Fruit fly (Drosophila melanogaster) whole organism, wandering third instar larva: ENCODE data around the gene Sp1.

Experiments used
- Abd-B ChIP-seq: fragments of >200 bp; optimal IDR thresholded peaks from 2 replicates; lab custom pipeline; 2017; ENCODE audit warnings: missing biosample characterization, missing genetic modification characterization
- CG32264 ChIP-seq: fragments of 200-800 bp; sonication (Bioruptor generic); optimal IDR thresholded peaks from 2 replicates; lab custom pipeline; 2016; ENCODE audit warnings: missing biosample characterization, missing genetic modification characterization
- CrebA ChIP-seq: fragments of 200-800 bp; sonication (Bioruptor generic); optimal IDR thresholded peaks from 2 replicates; lab custom pipeline; 2016; ENCODE audit warnings: missing biosample characterization, mild to moderate bottlenecking, missing genetic modification characterization, borderline replicate concordance
- Dfd ChIP-seq: fragments of >200 bp; optimal IDR thresholded peaks from 2 replicates; lab custom pipeline; 2017; ENCODE audit warnings: missing biosample characterization, missing genetic modification characterization
- Dif ChIP-seq: fragments of 200-275, 200-300 bp; sonication (Bioruptor generic); optimal IDR thresholded peaks from 2 replicates; lab custom pipeline; 2018; ENCODE audit warnings: missing biosample characterization, missing genetic modification characterization; ENCODE audit not compliant: partially characterized antibody
- GATAd ChIP-seq: sonication (Bioruptor generic); optimal IDR thresholded peaks from 2 replicates; lab custom pipeline; 2016; ENCODE audit warnings: missing biosample characterization, missing genetic modification characterization
- Hnf4 ChIP-seq: fragments of 200-800 bp; sonication (Bioruptor generic); optimal IDR thresholded peaks from 2 replicates; lab custom pipeline; 2016; ENCODE audit warnings: missing biosample characterization, mild to moderate bottlenecking, missing genetic modification characterization
- Hr78 ChIP-seq: fragments of >200 bp; optimal IDR thresholded peaks from 2 replicates; lab custom pipeline; 2017; ENCODE audit warnings: missing biosample characterization, missing genetic modification characterization
- Hr83 ChIP-seq: fragments of 200-300 bp; sonication (Bioruptor generic); optimal IDR thresholded peaks from 2 replicates; lab custom pipeline; 2016; ENCODE audit warnings: missing biosample characterization, mild to moderate bottlenecking, missing genetic modification characterization, moderate library complexity; ENCODE audit not compliant: poor library complexity, severe bottlenecking
- Jra ChIP-seq: sonication (Bioruptor generic); optimal IDR thresholded peaks from 2 replicates; lab custom pipeline; 2016; ENCODE audit warnings: missing biosample characterization, missing genetic modification characterization
- Mio ChIP-seq: sonication (Bioruptor generic); optimal IDR thresholded peaks from 2 replicates; lab custom pipeline; 2016; ENCODE audit warnings: missing biosample characterization, missing genetic modification characterization
- N ChIP-seq: fragments of >200 bp; optimal IDR thresholded peaks from 2 replicates; lab custom pipeline; 2018; ENCODE audit warnings: missing biosample characterization, missing external identifiers, missing genetic modification characterization
- OdsH ChIP-seq: fragments of 200-800 bp; sonication (Bioruptor generic); optimal IDR thresholded peaks from 2 replicates; lab custom pipeline; 2016; ENCODE audit warnings: missing biosample characterization, mild to moderate bottlenecking, missing genetic modification characterization
- Rel ChIP-seq, 2 experiments: fragments of 200-800 bp; sonication (Bioruptor generic) in 1 of 2; optimal IDR thresholded peaks; 2 replicates in 1 of 2; 3 replicates in 1 of 2; lab custom pipeline; 2016 to 2019; ENCODE audit warnings: mild to moderate bottlenecking in 2 of 2, missing biosample characterization in 2 of 2, missing genetic modification characterization in 2 of 2, moderate library complexity in 1 of 2
- Sp1 ChIP-seq: fragments of 200-800 bp; sonication (Bioruptor generic); optimal IDR thresholded peaks from 3 replicates; lab custom pipeline; 2019; ENCODE audit warnings: missing biosample characterization, mild to moderate bottlenecking, missing genetic modification characterization, moderate library complexity
- Vsx2 ChIP-seq: fragments of 200-300, 225-300 bp; sonication (Bioruptor generic); optimal IDR thresholded peaks from 2 replicates; lab custom pipeline; 2018; ENCODE audit warnings: missing biosample characterization, missing genetic modification characterization; ENCODE audit not compliant: partially characterized antibody
- br ChIP-seq: fragments of 200-800 bp; sonication (Bioruptor generic); optimal IDR thresholded peaks from 2 replicates; lab custom pipeline; 2016; ENCODE audit warnings: missing biosample characterization, missing genetic modification characterization
- brk ChIP-seq: fragments of 200-800 bp; sonication (Bioruptor generic); optimal IDR thresholded peaks from 2 replicates; lab custom pipeline; 2016; ENCODE audit warnings: missing biosample characterization, mild to moderate bottlenecking, missing genetic modification characterization
- dmrt93B ChIP-seq: fragments of 200-800 bp; sonication (Bioruptor generic); optimal IDR thresholded peaks from 2 replicates; lab custom pipeline; 2018; ENCODE audit warnings: missing biosample characterization, mild to moderate bottlenecking, missing genetic modification characterization
- ey ChIP-seq: fragments of 200-800 bp; sonication (Bioruptor generic); optimal IDR thresholded peaks from 2 replicates; lab custom pipeline; 2016; ENCODE audit warnings: missing biosample characterization, missing genetic modification characterization
- foxo ChIP-seq, 2 experiments: fragments of 200-800 bp; sonication (Bioruptor generic); optimal IDR thresholded peaks; 2 replicates in 1 of 2; 3 replicates in 1 of 2; lab custom pipeline; 2016 to 2017; ENCODE audit warnings: missing biosample characterization in 2 of 2, missing genetic modification characterization in 2 of 2
- fru ChIP-seq: fragments of 200-800 bp; sonication (Bioruptor generic); optimal IDR thresholded peaks from 3 replicates; lab custom pipeline; 2016; ENCODE audit warnings: missing biosample characterization, mild to moderate bottlenecking, missing genetic modification characterization
- h ChIP-seq: fragments of 200-800 bp; sonication (Bioruptor generic); optimal IDR thresholded peaks from 3 replicates; lab custom pipeline; 2016; ENCODE audit warnings: missing biosample characterization, mild to moderate bottlenecking, missing genetic modification characterization
- jim ChIP-seq: fragments of 175-275, 200-325 bp; sonication (Bioruptor generic); optimal IDR thresholded peaks from 2 replicates; lab custom pipeline; 2016; ENCODE audit warnings: missing biosample characterization, mild to moderate bottlenecking, missing genetic modification characterization
- lola ChIP-seq: fragments of >200 bp; optimal IDR thresholded peaks from 2 replicates; lab custom pipeline; 2017; ENCODE audit warnings: missing biosample characterization, missing genetic modification characterization
- pan ChIP-seq: fragments of >200 bp; optimal IDR thresholded peaks from 2 replicates; lab custom pipeline; 2017
- rgr ChIP-seq: fragments of 200-800 bp; sonication (Bioruptor generic); optimal IDR thresholded peaks from 3 replicates; lab custom pipeline; 2016; ENCODE audit warnings: missing biosample characterization, mild to moderate bottlenecking, missing genetic modification characterization
- sage ChIP-seq: fragments of 200-800 bp; sonication (Bioruptor generic); optimal IDR thresholded peaks from 2 replicates; lab custom pipeline; 2016; ENCODE audit warnings: missing biosample characterization, mild to moderate bottlenecking, missing genetic modification characterization
- sv ChIP-seq: fragments of 200-800 bp; sonication (Bioruptor generic); optimal IDR thresholded peaks from 3 replicates; lab custom pipeline; 2016; ENCODE audit warnings: missing biosample characterization, missing genetic modification characterization
- tai ChIP-seq: sonication (Bioruptor generic); optimal IDR thresholded peaks from 2 replicates; lab custom pipeline; 2016; ENCODE audit warnings: missing biosample characterization, missing genetic modification characterization
- usp ChIP-seq: fragments of >200 bp; optimal IDR thresholded peaks from 2 replicates; lab custom pipeline; 2017; ENCODE audit warnings: missing biosample characterization, missing genetic modification characterization

Gene Sp1

dm6 chrX:9749745-9750144, 20.3 kb downstream of the Sp1 start:
- TF ChIP-seq Jra (GFP tag; lab: Kevin White, UChicago), result no peak
- TF ChIP-seq dmrt93B (GFP tag; lab: Kevin White, UChicago), result no peak
- TF ChIP-seq Sp1, result no peak
- TF ChIP-seq sage (GFP tag; lab: Kevin White, UChicago), result no peak
- no peak for TF ChIP-seq Vsx2
- no peak for TF ChIP-seq jim
- no peak for TF ChIP-seq lola (GFP tag; lab: Kevin White, UChicago)
- TF ChIP-seq Hnf4 (GFP tag; lab: Kevin White, UChicago), result no peak
- TF ChIP-seq h (GFP tag; lab: Kevin White, UChicago), result no peak
- TF ChIP-seq Rel (GFP tag; optimal IDR thresholded peaks at IDR 0.05; lab: Kevin White, UChicago), result no peak
- TF ChIP-seq Rel (tag; optimal IDR thresholded peaks at IDR 0.05; lab: Kevin White, UChicago), result no peak
- TF ChIP-seq GATAd (GFP tag; lab: Kevin White, UChicago), result no peak
- TF ChIP-seq fru (GFP tag; lab: Kevin White, UChicago), result no peak

dm6 chrX:9751443-9751842, 22.0 kb downstream of the Sp1 start:
- no peak for TF ChIP-seq CrebA
- TF ChIP-seq Hr83 (GFP tag; lab: Kevin White, UChicago), result no peak
- TF ChIP-seq Hr78, result no peak
- no peak for TF ChIP-seq N (GFP tag; lab: Kevin White, UChicago)
- no peak for TF ChIP-seq Mio (GFP tag; lab: Kevin White, UChicago)
- TF ChIP-seq br (GFP tag; lab: Kevin White, UChicago), result no peak
- no peak for TF ChIP-seq Rel (GFP tag; optimal IDR thresholded peaks at IDR 0.05; lab: Kevin White, UChicago)
- TF ChIP-seq Rel (tag; optimal IDR thresholded peaks at IDR 0.05; lab: Kevin White, UChicago), result no peak
- no peak for TF ChIP-seq Abd-B (GFP tag; lab: Kevin White, UChicago)
- TF ChIP-seq sv (GFP tag; lab: Kevin White, UChicago), result no peak
- no peak for TF ChIP-seq OdsH (GFP tag; lab: Kevin White, UChicago)
- no peak for TF ChIP-seq Dif (GFP tag; lab: Kevin White, UChicago)
- no peak for TF ChIP-seq h (GFP tag; lab: Kevin White, UChicago)
- TF ChIP-seq CG32264 (GFP tag; lab: Kevin White, UChicago), result no peak
- no peak for TF ChIP-seq ey
- no peak for TF ChIP-seq usp (GFP tag; lab: Kevin White, UChicago)
- TF ChIP-seq pan (lab: Kevin White, UChicago), result no peak
- TF ChIP-seq tai, result no peak
- TF ChIP-seq, all 38 proteins: peak for 0

DNA sequence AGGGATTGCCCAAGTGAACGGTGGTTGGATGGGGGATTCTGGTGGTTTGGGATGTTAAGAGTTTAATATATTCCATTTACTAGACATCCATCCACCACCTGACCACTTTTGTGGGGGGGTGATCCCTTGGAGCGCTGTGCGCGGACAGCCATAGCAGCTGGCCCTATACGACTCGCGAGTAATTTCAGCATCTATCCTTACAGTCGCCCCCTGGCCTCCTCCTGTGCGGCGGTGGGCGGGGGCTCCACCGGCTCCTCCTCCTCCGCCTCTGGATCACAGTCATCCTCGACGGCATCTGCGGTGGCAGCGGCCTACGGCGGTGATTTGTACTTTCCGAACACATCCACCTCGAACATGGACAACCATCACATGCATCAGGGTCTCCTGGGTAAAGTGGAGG, 23.9 kb downstream of the Sp1 start:
- TF ChIP-seq usp (GFP tag; lab: Kevin White, UChicago) (no peak), Dfd (peak; percentile 95)

dm6 chrX:9754474-9754873, 25.0 kb downstream of the Sp1 start:
- peak; percentile 97 for TF ChIP-seq Dfd
- no peak for TF ChIP-seq jim
- TF ChIP-seq Vsx2, result no peak
- no peak for TF ChIP-seq h (GFP tag; lab: Kevin White, UChicago)
- no peak for TF ChIP-seq usp (GFP tag; lab: Kevin White, UChicago)

dm6 chrX:9757976-9758375, 28.5 kb downstream of the Sp1 start:
- TF ChIP-seq sv (GFP tag; lab: Kevin White, UChicago), result no peak
- TF ChIP-seq br (GFP tag; lab: Kevin White, UChicago), result no peak

- TF ChIP-seq h (GFP tag; lab: Kevin White, UChicago), result no peak
- TF ChIP-seq CrebA, result no peak
- no peak for TF ChIP-seq foxo (GFP tag; optimal IDR thresholded peaks at IDR 0.05; lab: Kevin White, UChicago)
- TF ChIP-seq brk (GFP tag; lab: Kevin White, UChicago), result no peak
- no peak for TF ChIP-seq sage (GFP tag; lab: Kevin White, UChicago)
- TF ChIP-seq Hnf4 (GFP tag; lab: Kevin White, UChicago), result no peak
- TF ChIP-seq usp (GFP tag; lab: Kevin White, UChicago), result no peak
- no peak for TF ChIP-seq rgr (GFP tag; lab: Kevin White, UChicago)
- TF ChIP-seq, all 38 proteins: peak for 0
Observed at dm6 chrX:9765565-9765964, 36.1 kb downstream of the Sp1 start.
